Fruit fly (Drosophila melanogaster) whole organism, embryonic: Measurements from ENCODE around the gene CG4658.
A peak's percentile ranks its signal among the peaks of the same experiment; 100 is the strongest.

ENCODE experiments used
- Aef1 ChIP-seq: fragments of 200-800 bp; sonication (Bioruptor generic); IDR thresholded peaks from 3 replicates; pipeline ENCODE4 v1.3.6; 2022; ENCODE audit warnings: missing biosample characterization, missing genetic modification characterization
- Atf-2 ChIP-seq: fragments of 200-800 bp; sonication (Bioruptor generic); optimal IDR thresholded peaks from 2 replicates; lab custom pipeline; 2016; ENCODE audit warnings: missing biosample characterization, missing genetic modification characterization
- BtbVII ChIP-seq: fragments of 200-800 bp; sonication (Bioruptor generic); optimal IDR thresholded peaks from 3 replicates; lab custom pipeline; 2017; ENCODE audit warnings: missing biosample characterization, mild to moderate bottlenecking, missing genetic modification characterization
- CG10431 ChIP-seq: fragments of 200-800 bp; sonication (Bioruptor generic); optimal IDR thresholded peaks from 3 replicates; lab custom pipeline; 2018; ENCODE audit warnings: missing biosample characterization, mild to moderate bottlenecking, missing genetic modification characterization
- CG10565 ChIP-seq: fragments of 200-800 bp; sonication (Bioruptor generic); optimal IDR thresholded peaks from 3 replicates; lab custom pipeline; 2016; ENCODE audit warnings: missing biosample characterization, mild to moderate bottlenecking, missing genetic modification characterization
- CG10654 ChIP-seq: fragments of 200-800 bp; sonication (Bioruptor generic); optimal IDR thresholded peaks from 2 replicates; lab custom pipeline; 2016; ENCODE audit warnings: missing biosample characterization, missing genetic modification characterization
- CG11093 ChIP-seq: fragments of 200-800 bp; sonication (Bioruptor generic); IDR thresholded peaks from 3 replicates; pipeline ENCODE4 v1.3.6; 2022; ENCODE audit warnings: missing biosample characterization, missing genetic modification characterization
- CG11723 ChIP-seq: fragments of 200-800 bp; sonication (Bioruptor generic); optimal IDR thresholded peaks from 2 replicates; lab custom pipeline; 2017; ENCODE audit warnings: missing biosample characterization, mild to moderate bottlenecking, missing genetic modification characterization
- CG12219 ChIP-seq: fragments of 200-800 bp; sonication (Bioruptor generic); optimal IDR thresholded peaks from 3 replicates; lab custom pipeline; 2018; ENCODE audit warnings: missing biosample characterization, mild to moderate bottlenecking, missing genetic modification characterization
- CG15269 ChIP-seq: fragments of 200-800 bp; sonication (Bioruptor generic); optimal IDR thresholded peaks from 2 replicates; lab custom pipeline; 2018; ENCODE audit warnings: missing biosample characterization, mild to moderate bottlenecking, missing genetic modification characterization, moderate library complexity
- CG16779 ChIP-seq: fragments of 200-800 bp; sonication (Bioruptor generic); IDR thresholded peaks from 2 replicates; pipeline ENCODE4 v1.3.6; 2022; ENCODE audit warnings: missing biosample characterization, missing genetic modification characterization
- CG17328 ChIP-seq: fragments of 200-800 bp; sonication (Bioruptor generic); IDR thresholded peaks from 2 replicates; pipeline ENCODE4 v1.3.6; 2022; ENCODE audit warnings: missing biosample characterization, missing genetic modification characterization
- CG2875 ChIP-seq: fragments of 200-800 bp; sonication (Bioruptor generic); optimal IDR thresholded peaks from 2 replicates; lab custom pipeline; 2017; ENCODE audit warnings: missing biosample characterization, mild to moderate bottlenecking, missing genetic modification characterization, missing genetic modification reagents
- CG31388 ChIP-seq: fragments of 200-800 bp; sonication (Bioruptor generic); optimal IDR thresholded peaks from 2 replicates; lab custom pipeline; 2016; ENCODE audit warnings: missing biosample characterization, missing genetic modification characterization
- CG3407 ChIP-seq: fragments of 200-800 bp; sonication (Bioruptor generic); optimal IDR thresholded peaks from 2 replicates; lab custom pipeline; 2018; ENCODE audit warnings: missing biosample characterization, mild to moderate bottlenecking, missing genetic modification characterization
- CG3995 ChIP-seq: fragments of 200-800 bp; sonication (Bioruptor generic); optimal IDR thresholded peaks from 3 replicates; lab custom pipeline; 2016; ENCODE audit warnings: missing biosample characterization, missing genetic modification characterization
- CG7372 ChIP-seq: fragments of 200-800 bp; sonication (Bioruptor generic); IDR thresholded peaks from 2 replicates; pipeline ENCODE4 v1.3.6; 2022; ENCODE audit warnings: missing biosample characterization, missing genetic modification characterization
- CG9797 ChIP-seq: fragments of 200-800 bp; sonication (Bioruptor generic); optimal IDR thresholded peaks from 3 replicates; lab custom pipeline; 2018; ENCODE audit warnings: missing biosample characterization, mild to moderate bottlenecking, missing genetic modification characterization
- CG9932 ChIP-seq: fragments of 200-800 bp; sonication (Bioruptor generic); IDR thresholded peaks from 2 replicates; pipeline ENCODE4 v1.3.6; 2022; ENCODE audit warnings: missing biosample characterization, missing genetic modification characterization
- CrebB ChIP-seq: fragments of 200-800 bp; sonication (Bioruptor generic); optimal IDR thresholded peaks from 3 replicates; lab custom pipeline; 2018; ENCODE audit warnings: missing biosample characterization, mild to moderate bottlenecking, missing genetic modification characterization
- Deaf1 ChIP-seq: fragments of 200-800 bp; optimal IDR thresholded peaks from 3 replicates; lab custom pipeline; 2019; ENCODE audit warnings: missing biosample characterization, mild to moderate bottlenecking, missing genetic modification characterization, moderate library complexity
- Drgx ChIP-seq: fragments of 200-800 bp; sonication (Bioruptor generic); IDR thresholded peaks from 2 replicates; pipeline ENCODE4 v1.3.6; 2022; ENCODE audit warnings: missing biosample characterization, missing genetic modification characterization
- HHEX ChIP-seq: fragments of 200-800 bp; sonication (Bioruptor generic); optimal IDR thresholded peaks from 3 replicates; lab custom pipeline; 2017; ENCODE audit warnings: missing biosample characterization, mild to moderate bottlenecking, missing genetic modification characterization, missing genetic modification reagents
- HmgD ChIP-seq: fragments of 200-800 bp; sonication (Bioruptor generic); optimal IDR thresholded peaks from 3 replicates; lab custom pipeline; 2016; ENCODE audit warnings: missing biosample characterization, missing genetic modification characterization
- Hmr ChIP-seq: fragments of 200-800 bp; sonication (Bioruptor generic); optimal IDR thresholded peaks from 3 replicates; lab custom pipeline; 2017; ENCODE audit warnings: mild to moderate bottlenecking, missing biosample characterization, missing genetic modification reagents, missing genetic modification characterization
- Lhr ChIP-seq: fragments of 200-800 bp; sonication (Bioruptor generic); optimal IDR thresholded peaks from 3 replicates; lab custom pipeline; 2017; ENCODE audit warnings: mild to moderate bottlenecking, missing biosample characterization, missing genetic modification reagents, missing genetic modification characterization
- MESR4 ChIP-seq: fragments of 200-800 bp; sonication (Bioruptor generic); optimal IDR thresholded peaks from 2 replicates; lab custom pipeline; 2018; ENCODE audit warnings: missing biosample characterization, mild to moderate bottlenecking, missing genetic modification characterization, moderate library complexity
- Meics ChIP-seq: fragments of 200-800 bp; sonication (Bioruptor generic); optimal IDR thresholded peaks from 2 replicates; lab custom pipeline; 2017; ENCODE audit warnings: missing biosample characterization, mild to moderate bottlenecking, missing genetic modification characterization
- NfI ChIP-seq: fragments of 200-800 bp; sonication (Bioruptor generic); optimal IDR thresholded peaks from 3 replicates; lab custom pipeline; 2018; ENCODE audit warnings: missing biosample characterization, mild to moderate bottlenecking, missing genetic modification characterization, moderate library complexity
- Pdp1 ChIP-seq, 2 experiments: fragments of 200-800 bp; sonication (Bioruptor generic); optimal IDR thresholded peaks; 3 replicates each; lab custom pipeline; 2016; ENCODE audit warnings: missing biosample characterization in 2 of 2, missing genetic modification characterization in 2 of 2, mild to moderate bottlenecking in 1 of 2, moderate library complexity in 1 of 2
- Scr ChIP-seq: fragments of 200-800 bp; sonication (Bioruptor generic); IDR thresholded peaks from 2 replicates; pipeline ENCODE4 v1.3.6; 2022; ENCODE audit warnings: missing biosample characterization, missing genetic modification characterization; ENCODE audit not compliant: partially characterized antibody
- Sox100B ChIP-seq: fragments of 200-800 bp; sonication (Bioruptor generic); optimal IDR thresholded peaks from 3 replicates; lab custom pipeline; 2018; ENCODE audit warnings: missing biosample characterization, mild to moderate bottlenecking, missing genetic modification characterization
- chinmo ChIP-seq: fragments of 200-800 bp; sonication (Bioruptor generic); IDR thresholded peaks from 4 replicates; pipeline ENCODE4 v1.3.6; 2022; ENCODE audit warnings: missing biosample characterization, missing genetic modification characterization; ENCODE audit not compliant: partially characterized antibody
- ci ChIP-seq: fragments of 200-800 bp; sonication (Bioruptor generic); IDR thresholded peaks from 3 replicates; pipeline ENCODE4 v1.3.6; 2022; ENCODE audit warnings: missing biosample characterization, missing genetic modification characterization
- ewg ChIP-seq: fragments of 200-800 bp; sonication (Bioruptor generic); optimal IDR thresholded peaks from 3 replicates; lab custom pipeline; 2017; ENCODE audit warnings: mild to moderate bottlenecking, missing biosample characterization, missing genetic modification reagents, missing genetic modification characterization
- gcm ChIP-seq: fragments of 200-800 bp; sonication (Bioruptor generic); optimal IDR thresholded peaks from 2 replicates; lab custom pipeline; 2019; ENCODE audit warnings: missing biosample characterization, mild to moderate bottlenecking, missing genetic modification characterization, moderate library complexity
- grau ChIP-seq: fragments of 200-800 bp; optimal IDR thresholded peaks from 3 replicates; lab custom pipeline; 2019; ENCODE audit warnings: missing biosample characterization, mild to moderate bottlenecking, missing genetic modification characterization, moderate library complexity
- gsb ChIP-seq: fragments of 200-800 bp; sonication (Bioruptor generic); IDR thresholded peaks from 2 replicates; pipeline ENCODE4 v1.3.6; 2022; ENCODE audit warnings: missing biosample characterization, missing genetic modification characterization
- lab ChIP-seq: fragments of 200-800 bp; sonication (Bioruptor generic); optimal IDR thresholded peaks from 3 replicates; lab custom pipeline; 2017; ENCODE audit warnings: missing biosample characterization, missing genetic modification characterization, mild to moderate bottlenecking, moderate library complexity, missing genetic modification reagents
- pho ChIP-seq: fragments of 200-800 bp; sonication (Bioruptor generic); optimal IDR thresholded peaks from 2 replicates; lab custom pipeline; 2016; ENCODE audit warnings: missing biosample characterization, missing genetic modification characterization
- ranshi ChIP-seq: fragments of 200-800 bp; sonication (Bioruptor generic); IDR thresholded peaks from 2 replicates; pipeline ENCODE4 v1.3.6; 2022; ENCODE audit warnings: missing biosample characterization, missing genetic modification characterization
- rib ChIP-seq: fragments of 200-800 bp; sonication (Bioruptor generic); IDR thresholded peaks from 2 replicates; pipeline ENCODE4 v1.3.6; 2022; ENCODE audit warnings: missing biosample characterization, missing genetic modification characterization
- row ChIP-seq: fragments of 200-800 bp; sonication (Bioruptor generic); IDR thresholded peaks from 3 replicates; pipeline ENCODE4 v1.3.6; 2022; ENCODE audit warnings: missing biosample characterization, missing genetic modification characterization
- sc ChIP-seq, 3 experiments: fragments of >200 bp in 2 of 3; fragments of 200-800 bp in 1 of 3; sonication (Bioruptor generic) in 1 of 3; optimal IDR thresholded peaks; 2 replicates in 2 of 3; 3 replicates in 1 of 3; lab custom pipeline; 2017; ENCODE audit warnings: mild to moderate bottlenecking in 1 of 3, missing biosample characterization in 1 of 3, missing genetic modification characterization in 1 of 3, missing genetic modification reagents in 1 of 3
- sd ChIP-seq: fragments of 200-800 bp; sonication (Bioruptor generic); optimal IDR thresholded peaks from 3 replicates; lab custom pipeline; 2018; ENCODE audit warnings: missing biosample characterization, mild to moderate bottlenecking, missing genetic modification characterization, moderate library complexity
- so ChIP-seq: fragments of 200-800 bp; sonication (Bioruptor generic); IDR thresholded peaks from 3 replicates; pipeline ENCODE4 v1.3.6; 2022; ENCODE audit warnings: missing biosample characterization, missing genetic modification characterization
- tll ChIP-seq, 2 experiments: fragments of 200-800 bp in 1 of 2; fragments of >200 bp in 1 of 2; sonication (Bioruptor generic) in 1 of 2; optimal IDR thresholded peaks; 2 replicates each; lab custom pipeline; 2017 to 2019; ENCODE audit warnings: missing biosample characterization in 2 of 2, missing genetic modification characterization in 2 of 2, mild to moderate bottlenecking in 1 of 2, moderate library complexity in 1 of 2
- unc-4 ChIP-seq: fragments of 200-800 bp; sonication (Bioruptor generic); IDR thresholded peaks from 2 replicates; pipeline ENCODE4 v1.3.6; 2022; ENCODE audit warnings: missing biosample characterization, missing genetic modification characterization; ENCODE audit not compliant: partially characterized antibody

Gene CG4658

dm6 chr2L:9908468-9908967 lies 48.4 kb upstream of the CG4658 start, which contains the start of gene CG13124 (continued):
- TF ChIP-seq CG11093 (GFP tag; lab: Robert Waterston, UW) = no peak
- peak; percentile 7; the same call in 1 of the 2 replicates for TF ChIP-seq gsb (GFP tag; lab: Robert Waterston, UW)
- peak; percentile 34 for TF ChIP-seq Deaf1
- TF ChIP-seq chinmo (GFP tag; lab: Robert Waterston, UW) = peak; percentile 80; the same call in 1 of the 4 replicates
- TF ChIP-seq row (GFP tag; lab: Robert Waterston, UW) = peak; percentile 70
- TF ChIP-seq CG10654 (GFP tag; lab: Kevin White, UChicago) = no peak
- TF ChIP-seq unc-4 (GFP tag; lab: Robert Waterston, UW) = 0 out of 2 replicates have a peak, but pooled peaks have one; percentile 29
- peak; percentile 44 for TF ChIP-seq CrebB
- no peak for TF ChIP-seq HHEX (GFP tag; lab: Kevin White, UChicago)
- TF ChIP-seq CG11723 (GFP tag; lab: Kevin White, UChicago) = no peak
- TF ChIP-seq grau = peak; percentile 32
- TF ChIP-seq rib (GFP tag; lab: Robert Waterston, UW) = peak; percentile 56; the same call in 1 of the 2 replicates
- TF ChIP-seq CG9797 (GFP tag; lab: Kevin White, UChicago) = no peak
- peak; percentile 50 for TF ChIP-seq lab (GFP tag; lab: Kevin White, UChicago)
- peak; percentile 54 for TF ChIP-seq Meics
- peak; percentile 57 for TF ChIP-seq Drgx (GFP tag; lab: Robert Waterston, UW)
- TF ChIP-seq CG12219 (GFP tag; lab: Kevin White, UChicago) = peak; percentile 36
- TF ChIP-seq ci (GFP tag; lab: Robert Waterston, UW) = peak; percentile 66; the same call in 2 of the 3 replicates
- peak; percentile 38; the same call in 1 of the 2 replicates for TF ChIP-seq CG17328 (GFP tag; lab: Robert Waterston, UW)
- TF ChIP-seq CG7372 (GFP tag; lab: Robert Waterston, UW) = 0 out of 2 replicates have a peak, but pooled peaks have one; percentile 26

dm6 chr2L:9911783-9912182 lies 45.1 kb upstream of the CG4658 start:
- TF ChIP-seq Scr (GFP tag; lab: Robert Waterston, UW) = no peak
- peak; percentile 3 for TF ChIP-seq Hmr (GFP tag; lab: Kevin White, UChicago)
- TF ChIP-seq CG9932 (GFP tag; lab: Robert Waterston, UW) = peak; percentile 54
- TF ChIP-seq CG3407 = no peak
- no peak for TF ChIP-seq pho (GFP tag; lab: Kevin White, UChicago)
- TF ChIP-seq ranshi (GFP tag; lab: Robert Waterston, UW) = 0 out of 2 replicates have a peak, but pooled peaks have one; percentile 31
- TF ChIP-seq so (GFP tag; lab: Robert Waterston, UW) = no peak
- TF ChIP-seq tll (GFP tag; optimal IDR thresholded peaks at IDR 0.05; lab: Kevin White, UChicago) = no peak
- no peak for TF ChIP-seq BtbVII (GFP tag; lab: Kevin White, UChicago)
- no peak for TF ChIP-seq CG15269 (tag; lab: Kevin White, UChicago)
- no peak for TF ChIP-seq sc (optimal IDR thresholded peaks at IDR 0.05; lab: Kevin White, UChicago)
- no peak for TF ChIP-seq sc (GFP tag; optimal IDR thresholded peaks at IDR 0.05; lab: Kevin White, UChicago)
- TF ChIP-seq Aef1 = no peak
- TF ChIP-seq Atf-2 (GFP tag; lab: Kevin White, UChicago) = no peak
- no peak for TF ChIP-seq ewg (GFP tag; lab: Kevin White, UChicago)
- TF ChIP-seq Sox100B (GFP tag; lab: Kevin White, UChicago) = no peak
- TF ChIP-seq CG10431 (GFP tag; lab: Kevin White, UChicago) = no peak
- no peak for TF ChIP-seq HmgD
- TF ChIP-seq gcm (GFP tag; lab: Kevin White, UChicago) = no peak
- TF ChIP-seq MESR4 (GFP tag; lab: Kevin White, UChicago) = no peak
- no peak for TF ChIP-seq Pdp1 (GFP tag; optimal IDR thresholded peaks at IDR 0.05; lab: Kevin White, UChicago)
- TF ChIP-seq sd (tag; lab: Kevin White, UChicago) = no peak
- TF ChIP-seq CG2875 (GFP tag; lab: Kevin White, UChicago) = no peak
- no peak for TF ChIP-seq CG10565 (GFP tag; lab: Kevin White, UChicago)
- no peak for TF ChIP-seq Lhr (GFP tag; lab: Kevin White, UChicago)
- TF ChIP-seq CG16779 (GFP tag; lab: Robert Waterston, UW) = no peak; the same call in 1 of the 2 replicates
- peak; percentile 24 for TF ChIP-seq NfI (GFP tag; lab: Kevin White, UChicago)
- TF ChIP-seq CG31388 (GFP tag; lab: Kevin White, UChicago) = no peak
- TF ChIP-seq CG3995 (GFP tag; lab: Kevin White, UChicago) = peak; percentile 88
